Worm (Caenorhabditis elegans): ENCODE results near the gene saeg-1.

saeg-1 gene

ce11 chrV:10855363-10855762 is 10.1 kb downstream of the saeg-1 start:
- TF ChIP-seq ref-1 (GFP tag; conservative IDR thresholded peaks at IDR 0.05) (no peak), ztf-29 (GFP tag; IDR thresholded peaks at IDR 0.05) (no peak), T22C8.4 (GFP tag; IDR thresholded peaks at IDR 0.05) (no peak), flt-1 (GFP tag; IDR thresholded peaks at IDR 0.05) (no peak), klf-2 (GFP tag; conservative IDR thresholded peaks at IDR 0.05) (no peak), med-1 (GFP tag; optimal IDR thresholded peaks at IDR 0.05; ENCODE audit: insufficient read depth) (no peak), ztf-23 (GFP tag; IDR thresholded peaks at IDR 0.05) (no peak), cog-1 (tag; optimal IDR thresholded peaks at IDR 0.05) (no peak), tab-1 (GFP tag; IDR thresholded peaks at IDR 0.05) (no peak)

DNA sequence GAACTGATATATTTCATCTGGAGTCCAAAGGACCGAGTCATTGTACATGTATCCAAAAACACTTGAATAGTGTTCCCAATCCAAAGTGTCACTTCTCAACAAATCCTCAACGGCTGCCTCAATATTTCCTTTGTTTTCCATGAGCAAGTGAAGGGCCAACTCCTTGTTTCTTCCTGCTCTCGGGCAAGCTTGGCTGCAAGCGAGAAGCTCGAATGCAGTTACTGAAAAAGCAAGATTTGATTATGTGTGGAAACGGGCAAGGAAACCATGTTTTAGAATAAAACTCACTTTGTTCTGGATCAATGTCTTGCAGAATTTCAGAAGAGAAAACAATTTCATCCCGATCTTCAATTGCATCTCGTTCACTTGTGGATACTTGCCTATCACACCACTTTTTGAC is 11.3 kb downstream of the saeg-1 start:
- TF ChIP-seq T22C8.4 (GFP tag; IDR thresholded peaks at IDR 0.05) (no peak), flt-1 (GFP tag; IDR thresholded peaks at IDR 0.05) (no peak), ztf-23 (GFP tag; IDR thresholded peaks at IDR 0.05) (no peak), ref-1 (GFP tag; conservative IDR thresholded peaks at IDR 0.05) (no peak), tab-1 (GFP tag; IDR thresholded peaks at IDR 0.05) (no peak), cog-1 (tag; optimal IDR thresholded peaks at IDR 0.05) (no peak), klf-2 (GFP tag; conservative IDR thresholded peaks at IDR 0.05) (no peak), ztf-29 (GFP tag; IDR thresholded peaks at IDR 0.05) (no peak), med-1 (GFP tag; optimal IDR thresholded peaks at IDR 0.05; ENCODE audit: insufficient read depth) (no peak)

- TF ChIP-seq klf-2 (GFP tag; conservative IDR thresholded peaks at IDR 0.05) (no peak), med-1 (GFP tag; optimal IDR thresholded peaks at IDR 0.05; ENCODE audit: insufficient read depth) (no peak), T22C8.4 (GFP tag; IDR thresholded peaks at IDR 0.05) (no peak), tab-1 (GFP tag; IDR thresholded peaks at IDR 0.05) (no peak), flt-1 (GFP tag; IDR thresholded peaks at IDR 0.05) (no peak), cog-1 (tag; optimal IDR thresholded peaks at IDR 0.05) (no peak), ztf-29 (GFP tag; IDR thresholded peaks at IDR 0.05) (no peak), ref-1 (GFP tag; conservative IDR thresholded peaks at IDR 0.05) (no peak), ztf-23 (GFP tag; IDR thresholded peaks at IDR 0.05) (no peak)
Measured at ce11 chrV:10846893-10847292, 18.6 kb downstream of the saeg-1 start, which contains the start of gene C29A12.6. C29A12.6 (plus strand) TSS chrV:10847193.

DNA sequence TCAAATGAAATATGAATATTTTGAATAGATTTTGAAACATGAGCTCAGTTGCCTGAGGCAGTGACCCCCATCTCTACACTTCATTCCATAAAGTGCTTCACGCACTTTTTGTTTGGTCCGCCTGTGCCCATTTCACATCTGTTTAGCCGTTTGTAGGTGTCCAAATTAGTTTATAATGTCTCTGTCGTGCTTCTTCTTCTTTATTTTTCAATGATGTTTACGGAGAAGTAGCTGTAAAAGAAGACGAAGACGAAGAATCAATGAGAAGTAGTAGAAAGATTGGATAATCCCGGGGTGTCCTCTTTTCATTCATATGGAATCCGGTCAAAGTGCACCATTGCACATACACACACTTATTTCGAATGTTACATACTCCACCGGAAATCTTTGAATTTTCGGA is 26.1 kb downstream of the saeg-1 start:
- TF ChIP-seq klf-2 (GFP tag; conservative IDR thresholded peaks at IDR 0.05) (no peak), T22C8.4 (GFP tag; IDR thresholded peaks at IDR 0.05) (no peak), ref-1 (GFP tag; conservative IDR thresholded peaks at IDR 0.05) (no peak), med-1 (GFP tag; optimal IDR thresholded peaks at IDR 0.05; ENCODE audit: insufficient read depth) (no peak), ztf-29 (GFP tag; IDR thresholded peaks at IDR 0.05) (no peak), flt-1 (GFP tag; IDR thresholded peaks at IDR 0.05) (no peak), ztf-23 (GFP tag; IDR thresholded peaks at IDR 0.05) (no peak), cog-1 (tag; optimal IDR thresholded peaks at IDR 0.05) (no peak), tab-1 (GFP tag; IDR thresholded peaks at IDR 0.05) (no peak)

- TF ChIP-seq ref-1 (GFP tag; conservative IDR thresholded peaks at IDR 0.05) (no peak), ztf-29 (GFP tag; IDR thresholded peaks at IDR 0.05) (no peak), cog-1 (tag; optimal IDR thresholded peaks at IDR 0.05) (no peak), med-1 (GFP tag; optimal IDR thresholded peaks at IDR 0.05; ENCODE audit: insufficient read depth) (no peak), klf-2 (GFP tag; conservative IDR thresholded peaks at IDR 0.05) (no peak), T22C8.4 (GFP tag; IDR thresholded peaks at IDR 0.05) (no peak), ztf-23 (GFP tag; IDR thresholded peaks at IDR 0.05) (no peak), flt-1 (GFP tag; IDR thresholded peaks at IDR 0.05) (no peak), tab-1 (GFP tag; IDR thresholded peaks at IDR 0.05) (no peak)
Measured at ce11 chrV:10838204-10838603, 27.3 kb downstream of the saeg-1 start.

DNA sequence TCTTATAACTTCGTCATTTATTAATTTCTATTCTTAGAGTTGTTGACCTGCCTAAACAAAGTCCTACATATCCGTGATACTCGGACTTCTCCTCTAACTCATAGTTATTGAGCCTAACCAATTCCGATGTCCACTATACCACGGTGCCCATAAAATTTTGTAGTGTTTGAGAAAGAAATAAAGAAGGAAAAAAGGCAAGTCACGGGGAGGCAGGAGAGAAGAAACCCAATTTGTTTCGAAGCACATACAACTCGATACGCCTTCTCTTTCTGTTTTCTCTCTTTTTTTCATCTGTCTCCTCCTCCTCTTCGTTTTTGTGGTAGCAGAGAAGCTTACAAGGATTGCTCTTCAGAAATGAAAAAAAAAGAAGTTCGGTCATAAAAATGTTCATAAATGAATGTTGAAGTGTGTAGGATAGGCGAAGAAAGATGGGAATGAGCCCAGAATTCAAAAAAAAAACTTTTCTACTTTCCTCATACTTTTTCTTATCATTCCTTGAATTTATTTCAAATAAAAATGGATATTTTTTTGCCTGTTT is 30.7 kb downstream of the saeg-1 start:
- TF ChIP-seq tab-1 (GFP tag; IDR thresholded peaks at IDR 0.05) (no peak), flt-1 (GFP tag; IDR thresholded peaks at IDR 0.05) (no peak), ztf-23 (GFP tag; IDR thresholded peaks at IDR 0.05) (no peak), T22C8.4 (GFP tag; IDR thresholded peaks at IDR 0.05) (no peak), med-1 (GFP tag; optimal IDR thresholded peaks at IDR 0.05; ENCODE audit: insufficient read depth) (no peak), ref-1 (GFP tag; conservative IDR thresholded peaks at IDR 0.05) (no peak), cog-1 (tag; optimal IDR thresholded peaks at IDR 0.05) (no peak), klf-2 (GFP tag; conservative IDR thresholded peaks at IDR 0.05) (no peak), ztf-29 (GFP tag; IDR thresholded peaks at IDR 0.05) (no peak)

ce11 chrV:10832862-10833261 is 32.6 kb downstream of the saeg-1 start:
- TF ChIP-seq flt-1 (GFP tag; IDR thresholded peaks at IDR 0.05): no peak
- no peak for TF ChIP-seq ref-1 (GFP tag; conservative IDR thresholded peaks at IDR 0.05)
- no peak for TF ChIP-seq med-1 (GFP tag; optimal IDR thresholded peaks at IDR 0.05; ENCODE audit: insufficient read depth)
- TF ChIP-seq cog-1 (tag; optimal IDR thresholded peaks at IDR 0.05): no peak
- TF ChIP-seq tab-1 (GFP tag; IDR thresholded peaks at IDR 0.05): no peak
- no peak for TF ChIP-seq klf-2 (GFP tag; conservative IDR thresholded peaks at IDR 0.05)
- no peak for TF ChIP-seq ztf-23 (GFP tag; IDR thresholded peaks at IDR 0.05)
- no peak for TF ChIP-seq T22C8.4 (GFP tag; IDR thresholded peaks at IDR 0.05)
- TF ChIP-seq ztf-29 (GFP tag; IDR thresholded peaks at IDR 0.05): no peak

- TF ChIP-seq ztf-23 (GFP tag; IDR thresholded peaks at IDR 0.05): no peak
- no peak for TF ChIP-seq ref-1 (GFP tag; conservative IDR thresholded peaks at IDR 0.05)
- no peak for TF ChIP-seq klf-2 (GFP tag; conservative IDR thresholded peaks at IDR 0.05)
- TF ChIP-seq tab-1 (GFP tag; IDR thresholded peaks at IDR 0.05): no peak
- TF ChIP-seq T22C8.4 (GFP tag; IDR thresholded peaks at IDR 0.05): no peak
- TF ChIP-seq ztf-29 (GFP tag; IDR thresholded peaks at IDR 0.05): no peak
- TF ChIP-seq flt-1 (GFP tag; IDR thresholded peaks at IDR 0.05): no peak
- TF ChIP-seq med-1 (GFP tag; optimal IDR thresholded peaks at IDR 0.05; ENCODE audit: insufficient read depth): no peak
- TF ChIP-seq cog-1 (tag; optimal IDR thresholded peaks at IDR 0.05): no peak
Measured at ce11 chrV:10824711-10825110, 40.8 kb downstream of the saeg-1 start, which contains the start of gene nrx-1. nrx-1 (plus strand) TSS chrV:10825011.

ce11 chrV:10818498-10818897 is 47.0 kb downstream of the saeg-1 start:
- TF ChIP-seq T22C8.4 (GFP tag; IDR thresholded peaks at IDR 0.05) (no peak), flt-1 (GFP tag; IDR thresholded peaks at IDR 0.05) (no peak)

DNA sequence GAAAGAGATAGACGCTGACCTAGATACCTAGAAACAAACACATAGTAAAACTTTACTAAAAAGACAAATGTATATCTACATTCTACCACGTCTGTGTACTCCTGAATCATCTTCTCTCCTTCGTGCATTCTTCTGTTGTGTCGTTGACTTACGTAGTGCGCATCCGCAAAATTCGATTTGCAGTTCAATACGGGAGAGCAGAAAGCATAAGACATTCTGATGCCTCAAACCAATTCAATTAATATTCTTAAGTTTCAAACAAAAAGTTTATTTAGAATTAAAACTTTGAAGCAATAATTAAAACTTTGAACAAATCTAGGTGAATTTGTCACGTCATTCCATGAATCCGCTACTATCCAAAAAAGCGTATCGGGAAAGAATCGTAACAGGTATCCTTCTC is 48.7 kb downstream of the saeg-1 start:
- no peak for TF ChIP-seq klf-2 (GFP tag; conservative IDR thresholded peaks at IDR 0.05)
- TF ChIP-seq T22C8.4 (GFP tag; IDR thresholded peaks at IDR 0.05): no peak
- no peak for TF ChIP-seq flt-1 (GFP tag; IDR thresholded peaks at IDR 0.05)
- no peak for TF ChIP-seq ztf-29 (GFP tag; IDR thresholded peaks at IDR 0.05)
- no peak for TF ChIP-seq tab-1 (GFP tag; IDR thresholded peaks at IDR 0.05)
- no peak for TF ChIP-seq ref-1 (GFP tag; conservative IDR thresholded peaks at IDR 0.05)
- TF ChIP-seq med-1 (GFP tag; optimal IDR thresholded peaks at IDR 0.05; ENCODE audit: insufficient read depth): no peak
- no peak for TF ChIP-seq ztf-23 (GFP tag; IDR thresholded peaks at IDR 0.05)
- no peak for TF ChIP-seq cog-1 (tag; optimal IDR thresholded peaks at IDR 0.05)
